Fruit fly (Drosophila melanogaster): ENCODE results near the gene CG15715.
A peak's percentile ranks its signal among the peaks of the same experiment; 100 is the strongest.

CG15715 gene

dm6 chr3L:15837209-15837608 lies at the start of gene CG15715:
Gene CG15715, minus strand, starts transcription at chr3L:15837482.
- TF ChIP-seq CG17801 (GFP tag; optimal IDR thresholded peaks at IDR 0.05; ENCODE audit: partially characterized antibody), result peak; percentile 12

DNA sequence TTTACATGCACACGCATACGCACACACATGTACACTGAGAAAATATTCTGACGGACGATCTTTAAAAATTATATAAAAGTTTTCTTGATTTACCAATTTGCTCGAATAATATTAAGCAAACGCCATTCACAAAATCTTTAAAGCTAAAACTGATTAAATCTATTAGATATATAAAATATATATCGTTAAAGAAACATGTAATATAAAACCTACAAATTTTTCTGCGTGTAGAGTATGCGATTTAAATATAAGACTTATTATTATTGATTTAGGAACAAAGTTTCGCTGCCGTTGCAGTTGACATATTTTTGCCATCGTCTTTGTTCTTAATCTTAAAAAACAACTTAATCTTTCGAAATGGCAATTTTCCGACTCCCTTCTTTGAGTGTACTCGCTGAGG lies 40.2 kb upstream of the CG15715 start:
- no peak for TF ChIP-seq CG17801 (GFP tag; optimal IDR thresholded peaks at IDR 0.05; ENCODE audit: partially characterized antibody)

DNA sequence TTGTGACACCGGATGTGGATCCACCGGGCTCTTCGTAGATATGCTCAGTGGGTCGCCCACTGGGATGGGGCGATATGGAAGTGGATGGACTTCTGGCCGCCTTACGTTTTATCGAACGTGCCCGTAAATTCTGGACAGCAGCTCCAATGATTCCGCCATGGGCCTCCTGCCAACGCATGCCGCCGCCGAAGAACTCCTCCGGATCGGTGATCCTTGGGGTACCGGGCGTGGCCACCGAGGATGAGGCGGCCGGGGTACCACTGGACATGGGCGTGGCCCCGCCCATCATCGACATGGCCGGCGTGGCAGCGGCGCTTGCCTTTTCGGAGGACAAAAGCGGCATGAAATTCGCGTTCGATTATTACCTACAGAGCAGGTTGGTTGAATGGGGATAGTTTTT lies 18.8 kb upstream of the CG15715 start:
- no peak for TF ChIP-seq CG17801 (GFP tag; optimal IDR thresholded peaks at IDR 0.05; ENCODE audit: partially characterized antibody)

DNA sequence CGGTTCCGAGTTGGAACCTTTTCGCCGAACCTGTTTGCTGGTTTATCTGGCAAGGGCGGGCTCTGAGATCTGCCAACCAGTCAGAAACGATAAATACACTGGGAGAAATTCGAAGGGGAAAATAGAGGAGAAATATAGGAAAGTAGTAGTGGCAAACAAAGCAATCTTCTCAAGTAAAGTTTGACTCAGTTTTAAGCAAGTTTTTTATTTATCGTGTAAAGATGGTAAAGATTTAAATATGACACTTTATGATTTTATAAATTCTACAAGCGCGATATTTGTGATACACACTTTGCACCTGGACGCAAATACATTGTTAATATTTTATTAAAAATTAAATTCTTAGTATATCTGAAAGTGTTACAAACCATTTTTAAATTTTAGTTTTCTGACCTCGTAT lies 10.4 kb upstream of the CG15715 start:
- no peak for TF ChIP-seq CG17801 (GFP tag; optimal IDR thresholded peaks at IDR 0.05; ENCODE audit: partially characterized antibody)

dm6 chr3L:15847224-15847623 lies 9.9 kb upstream of the CG15715 start:
- TF ChIP-seq CG17801 (GFP tag; optimal IDR thresholded peaks at IDR 0.05; ENCODE audit: partially characterized antibody), result no peak

DNA sequence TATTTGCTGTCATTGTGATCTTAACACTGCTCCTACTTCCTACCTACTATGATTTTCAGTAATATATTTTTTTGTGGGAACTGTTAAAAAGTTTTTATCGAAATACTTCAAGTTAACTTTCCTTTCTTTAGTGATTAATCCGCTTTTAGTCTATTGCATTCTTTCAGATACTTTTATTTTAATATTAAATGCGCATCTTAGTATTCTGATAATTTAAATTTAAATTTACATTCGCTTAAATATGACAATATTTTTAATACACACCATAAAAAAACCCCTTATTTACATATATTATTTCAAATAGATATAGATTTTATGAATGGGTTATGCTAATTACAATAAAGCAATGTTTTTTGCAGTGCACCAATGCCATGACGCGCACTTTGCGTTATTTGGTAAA lies 7.3 kb upstream of the CG15715 start:
- TF ChIP-seq CG17801 (GFP tag; optimal IDR thresholded peaks at IDR 0.05; ENCODE audit: partially characterized antibody), result no peak

DNA sequence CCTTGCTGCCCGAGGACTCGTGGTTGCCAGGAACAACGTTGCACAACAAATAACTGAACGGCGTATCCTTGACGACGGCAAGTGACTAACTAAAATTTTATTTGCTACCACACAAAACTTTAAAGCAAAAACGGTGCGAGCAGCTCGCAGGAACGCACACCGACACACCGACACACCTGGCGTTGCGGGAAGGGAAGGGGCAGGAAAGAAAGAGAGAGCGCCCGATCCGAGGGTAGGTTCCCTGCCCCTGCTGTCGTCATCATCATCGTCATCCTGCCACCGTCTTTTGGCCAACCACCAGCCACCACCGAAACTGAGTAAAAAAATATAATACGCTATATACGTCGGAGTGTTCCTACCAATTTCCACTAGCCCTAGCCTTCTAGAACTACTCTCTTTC lies 6.7 kb upstream of the CG15715 start, which contains the start of gene meru:
Gene meru, minus strand, starts transcription at position 101 of the 400 bp plus-strand sequence.
- TF ChIP-seq CG17801 (GFP tag; optimal IDR thresholded peaks at IDR 0.05; ENCODE audit: partially characterized antibody), result no peak

dm6 chr3L:15834877-15835555 lies 2.3 kb downstream of the CG15715 start, which contains the start of gene CG18081:
Gene CG18081, minus strand, starts transcription at chr3L:15835388.
- TF ChIP-seq CG17801 (GFP tag; optimal IDR thresholded peaks at IDR 0.05; ENCODE audit: partially characterized antibody), result no peak

DNA sequence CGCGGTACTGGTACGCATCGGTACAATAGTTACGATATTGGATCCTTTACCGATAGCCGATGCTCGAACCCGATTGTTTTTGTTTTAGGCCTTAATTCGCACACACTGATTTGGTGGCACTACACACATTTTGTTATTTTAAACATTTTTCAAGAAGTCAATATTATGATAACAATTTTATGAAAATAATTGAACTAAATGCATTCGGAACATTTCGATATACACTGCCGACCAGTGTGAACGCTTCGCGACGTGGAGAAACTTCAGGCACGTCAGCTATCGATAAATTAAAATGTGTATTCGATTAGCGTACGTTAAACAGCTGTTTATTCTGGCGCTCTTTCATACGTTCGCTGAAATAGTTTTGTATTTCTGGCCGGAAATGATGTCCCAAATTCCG lies 5.1 kb downstream of the CG15715 start, which contains the start of gene CG12713:
Gene CG12713, plus strand, starts transcription at position 319 of the 400 bp plus-strand sequence.
- TF ChIP-seq CG17801 (GFP tag; optimal IDR thresholded peaks at IDR 0.05; ENCODE audit: partially characterized antibody), result no peak

dm6 chr3L:15826985-15827635 lies 10.2 kb downstream of the CG15715 start:
- peak; percentile 86 for TF ChIP-seq CG17801 (GFP tag; optimal IDR thresholded peaks at IDR 0.05; ENCODE audit: partially characterized antibody)

- no peak for TF ChIP-seq CG17801 (GFP tag; optimal IDR thresholded peaks at IDR 0.05; ENCODE audit: partially characterized antibody)
Observed at dm6 chr3L:15826347-15826984, 10.8 kb downstream of the CG15715 start, which contains the start of the genes DCP2 and dbo. Gene DCP2, minus strand, starts transcription at chr3L:15826423. Gene dbo, plus strand, starts transcription at chr3L:15826888.

- peak; percentile 22 for TF ChIP-seq CG17801 (GFP tag; optimal IDR thresholded peaks at IDR 0.05; ENCODE audit: partially characterized antibody)
Observed at dm6 chr3L:15825493-15826209, 11.6 kb downstream of the CG15715 start.

dm6 chr3L:15824537-15824936 lies 12.7 kb downstream of the CG15715 start:
- no peak for TF ChIP-seq CG17801 (GFP tag; optimal IDR thresholded peaks at IDR 0.05; ENCODE audit: partially characterized antibody)

- no peak for TF ChIP-seq CG17801 (GFP tag; optimal IDR thresholded peaks at IDR 0.05; ENCODE audit: partially characterized antibody)
Observed at dm6 chr3L:15823780-15824423, 13.4 kb downstream of the CG15715 start.

DNA sequence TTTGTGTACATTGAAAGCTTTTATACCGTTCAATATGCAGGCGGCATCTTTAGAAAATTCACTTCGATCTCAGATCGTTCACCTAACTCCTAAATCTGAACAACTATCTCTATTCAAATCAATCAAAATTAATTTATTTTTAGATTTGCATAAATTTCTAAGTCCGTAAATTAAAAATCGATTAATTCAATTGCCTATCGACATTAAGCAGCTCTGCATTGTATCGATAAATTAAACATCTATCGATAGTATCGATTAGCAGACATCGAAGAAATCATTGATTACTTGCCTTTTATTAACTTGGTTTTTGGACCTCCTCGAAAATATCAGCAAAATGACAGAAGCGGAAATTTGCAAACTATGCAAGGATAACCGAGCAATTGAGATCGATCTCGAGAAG lies 20.6 kb downstream of the CG15715 start, which contains the start of gene CkIIalpha-i1:
Gene CkIIalpha-i1, plus strand, starts transcription at position 266 of the 400 bp plus-strand sequence.
- no peak for TF ChIP-seq CG17801 (GFP tag; optimal IDR thresholded peaks at IDR 0.05; ENCODE audit: partially characterized antibody)

All from ovary, adult (tissue).